Fruit fly (Drosophila melanogaster) whole organism, embryonic: ENCODE data around the gene Sld5.

Experiments used
- CG1024 ChIP-seq: fragments of 200-800 bp; sonication (Bioruptor generic); IDR thresholded peaks from 2 replicates; pipeline ENCODE4 v1.3.6; 2022; ENCODE audit warnings: missing biosample characterization, missing genetic modification characterization
- CG10321 ChIP-seq: fragments of 200-800 bp; sonication (Bioruptor generic); IDR thresholded peaks from 2 replicates; pipeline ENCODE4 v1.3.6; 2022; ENCODE audit warnings: missing biosample characterization, missing genetic modification characterization
- CG12659 ChIP-seq: fragments of 200-800 bp; sonication (Bioruptor generic); optimal IDR thresholded peaks from 3 replicates; lab custom pipeline; 2017; ENCODE audit warnings: mild to moderate bottlenecking, missing biosample characterization, missing genetic modification reagents, missing genetic modification characterization
- CG15073 ChIP-seq: fragments of 200-800 bp; sonication (Bioruptor generic); optimal IDR thresholded peaks from 2 replicates; lab custom pipeline; 2016; ENCODE audit warnings: missing biosample characterization, missing genetic modification characterization
- CG42726 ChIP-seq: fragments of 200-800 bp; sonication (Bioruptor generic); IDR thresholded peaks from 2 replicates; pipeline ENCODE4 v1.3.6; 2022; ENCODE audit warnings: missing biosample characterization, missing genetic modification characterization; ENCODE audit not compliant: partially characterized antibody
- CG4730 ChIP-seq: fragments of 200-800 bp; sonication (Bioruptor generic); IDR thresholded peaks from 2 replicates; pipeline ENCODE4 v1.3.6; 2022; ENCODE audit warnings: missing biosample characterization, missing genetic modification characterization
- Rfx ChIP-seq: fragments of 200-800 bp; sonication (Bioruptor generic); IDR thresholded peaks from 2 replicates; pipeline ENCODE4 v1.3.6; 2022; ENCODE audit warnings: missing biosample characterization, missing genetic modification characterization
- Sox102F ChIP-seq: fragments of 200-800 bp; sonication (Bioruptor generic); optimal IDR thresholded peaks from 2 replicates; lab custom pipeline; 2018; ENCODE audit warnings: missing biosample characterization, mild to moderate bottlenecking, missing genetic modification characterization, moderate library complexity
- Trl ChIP-seq, 3 experiments: fragments of >200 bp in 2 of 3; fragments of 200-800 bp in 1 of 3; sonication (Bioruptor generic) in 1 of 3; optimal IDR thresholded peaks; 2 replicates in 1 of 3; 3 replicates in 2 of 3; lab custom pipeline; 2016 to 2017; ENCODE audit warnings: missing biosample characterization in 1 of 3, missing genetic modification characterization in 1 of 3
- Xbp1 ChIP-seq: fragments of 200-800 bp; sonication (Bioruptor generic); optimal IDR thresholded peaks from 3 replicates; lab custom pipeline; 2016; ENCODE audit warnings: missing biosample characterization, mild to moderate bottlenecking, missing genetic modification characterization
- kni ChIP-seq: fragments of 200-800 bp; sonication (Bioruptor generic); optimal IDR thresholded peaks from 3 replicates; lab custom pipeline; 2017; ENCODE audit warnings: mild to moderate bottlenecking, missing biosample characterization, missing genetic modification reagents, missing genetic modification characterization
- vfl ChIP-seq: fragments of 200-800 bp; sonication (Bioruptor generic); optimal IDR thresholded peaks from 2 replicates; lab custom pipeline; 2016; ENCODE audit warnings: missing biosample characterization, missing genetic modification characterization

DNA sequence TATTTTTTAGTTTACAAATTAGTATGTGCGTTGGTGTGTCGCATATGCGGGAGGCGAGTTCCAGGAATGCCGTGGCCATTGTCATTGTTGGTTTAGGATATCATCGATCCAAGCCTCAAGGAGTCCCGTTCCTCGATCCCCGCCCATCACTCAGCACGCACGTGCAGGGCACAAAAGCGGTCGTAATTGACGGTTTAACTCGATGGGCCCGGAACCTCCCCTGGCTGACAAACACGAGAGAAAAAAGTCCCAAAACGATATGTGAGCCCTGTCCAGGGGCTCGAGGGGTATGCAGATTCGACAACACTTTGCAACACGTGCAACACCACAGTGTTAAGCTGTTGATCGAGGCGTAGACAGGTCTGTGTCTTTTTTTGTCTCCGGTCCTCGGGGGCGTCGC lies 28.4 kb downstream of the Sld5 start:
- TF ChIP-seq Trl (optimal IDR thresholded peaks at IDR 0.05; lab: Kevin White, UChicago): no peak
- no peak for TF ChIP-seq Trl (GFP tag; optimal IDR thresholded peaks at IDR 0.05; lab: Kevin White, UChicago)
- no peak for TF ChIP-seq CG42726 (GFP tag; lab: Robert Waterston, UW)
- TF ChIP-seq CG1024: no peak
- peak; percentile 71 for TF ChIP-seq kni (GFP tag; lab: Kevin White, UChicago)
- no peak for TF ChIP-seq CG12659 (GFP tag; lab: Kevin White, UChicago)
- no peak for TF ChIP-seq Sox102F (GFP tag; lab: Kevin White, UChicago)
- no peak for TF ChIP-seq CG15073 (GFP tag; lab: Kevin White, UChicago)
- TF ChIP-seq Xbp1 (GFP tag; lab: Kevin White, UChicago): no peak
- TF ChIP-seq CG10321 (GFP tag; lab: Robert Waterston, UW): no peak
- TF ChIP-seq vfl (GFP tag; lab: Kevin White, UChicago): no peak
- no peak for TF ChIP-seq CG4730 (GFP tag; lab: Robert Waterston, UW)
- no peak for TF ChIP-seq Rfx
